Fruit fly (Drosophila melanogaster) whole organism, prepupa: ENCODE results near the gene CG13062.

ENCODE experiments used
- CG10631 ChIP-seq: fragments of 200-800 bp; sonication (Bioruptor generic); optimal IDR thresholded peaks from 2 replicates; lab custom pipeline; 2016; ENCODE audit warnings: missing biosample characterization, missing genetic modification characterization
- CG8319 ChIP-seq: fragments of 200-800 bp; sonication (Bioruptor generic); optimal IDR thresholded peaks from 3 replicates; lab custom pipeline; 2016; ENCODE audit warnings: missing biosample characterization, missing genetic modification characterization
- Gug ChIP-seq: fragments of 200-800 bp; sonication (Bioruptor generic); IDR thresholded peaks from 2 replicates; pipeline ENCODE4 v1.3.6; 2022; ENCODE audit warnings: missing biosample characterization, missing genetic modification characterization
- Hr39 ChIP-seq: fragments of 200-800 bp; sonication (Bioruptor generic); optimal IDR thresholded peaks from 2 replicates; lab custom pipeline; 2016; ENCODE audit warnings: missing biosample characterization, missing genetic modification characterization
- OdsH ChIP-seq: fragments of 200-800 bp; sonication (Bioruptor generic); optimal IDR thresholded peaks from 3 replicates; lab custom pipeline; 2016; ENCODE audit warnings: missing biosample characterization, missing genetic modification characterization
- Smox ChIP-seq: fragments of 200-800 bp; sonication (Bioruptor generic); optimal IDR thresholded peaks from 3 replicates; lab custom pipeline; 2016; ENCODE audit warnings: missing biosample characterization, missing genetic modification characterization

DNA sequence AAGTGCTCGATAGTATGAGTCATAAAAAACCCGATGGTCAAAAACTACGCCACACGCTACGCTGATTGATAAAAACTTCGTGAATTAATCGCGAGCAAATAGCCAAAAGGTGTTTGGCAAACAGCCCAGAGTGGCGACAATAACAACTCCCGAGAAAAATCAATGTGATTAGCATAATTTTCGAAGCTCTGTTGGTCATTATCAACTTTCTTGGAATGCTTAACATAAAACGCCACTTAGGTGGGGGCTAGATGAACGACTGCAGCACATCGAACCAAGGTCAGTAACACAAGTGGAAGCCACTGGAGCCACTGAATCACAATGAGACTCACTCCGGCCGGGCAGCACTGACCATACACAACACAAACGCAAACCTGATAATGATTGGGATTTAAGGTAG is 23.7 kb downstream of the CG13062 start:
- TF ChIP-seq CG10631 (no peak), CG8319 (no peak), Hr39 (GFP tag; lab: Kevin White, UChicago) (no peak), Gug (no peak), OdsH (GFP tag; lab: Kevin White, UChicago) (no peak), Smox (no peak)
